Fruit fly (Drosophila melanogaster): Measurements from ENCODE around the gene robo2.

Gene robo2

dm6 chr2L:1428290-1428689, 8.0 kb upstream of the robo2 start, which contains the start of gene CG43401 (continued):
- TF ChIP-seq ham (GFP tag; IDR thresholded peaks at IDR 0.05) (no peak), Bteb2 (GFP tag; optimal IDR thresholded peaks at IDR 0.05) (no peak), Side (GFP tag; optimal IDR thresholded peaks at IDR 0.05) (peak; percentile 20), Scr (GFP tag; IDR thresholded peaks at IDR 0.05; ENCODE audit: partially characterized antibody) (no peak), CG7839 (tag; optimal IDR thresholded peaks at IDR 0.05) (peak; percentile 58), CG30020 (tag; optimal IDR thresholded peaks at IDR 0.05) (no peak), peb (GFP tag; IDR thresholded peaks at IDR 0.05) (no peak), CG15479 (GFP tag; optimal IDR thresholded peaks at IDR 0.05) (no peak), bab2 (GFP tag; optimal IDR thresholded peaks at IDR 0.05) (peak; percentile 8), CG9609 (GFP tag; optimal IDR thresholded peaks at IDR 0.05) (peak; percentile 20), CG14710 (tag; optimal IDR thresholded peaks at IDR 0.05) (peak; percentile 6), CG7357 (GFP tag; IDR thresholded peaks at IDR 0.05) (no peak), Elba2 (GFP tag; optimal IDR thresholded peaks at IDR 0.05) (no peak), CG1647 (GFP tag; optimal IDR thresholded peaks at IDR 0.05) (peak; percentile 5), Rx (GFP tag; IDR thresholded peaks at IDR 0.05) (peak; percentile 32), CG15011 (GFP tag; optimal IDR thresholded peaks at IDR 0.05) (no peak), Dek (tag; optimal IDR thresholded peaks at IDR 0.05) (peak; percentile 4), CG17612 (GFP tag; IDR thresholded peaks at IDR 0.05) (0 out of 2 replicates have a peak, but pooled peaks have one; percentile 13), CG18262 (tag; optimal IDR thresholded peaks at IDR 0.05) (peak; percentile 43), crol (GFP tag; IDR thresholded peaks at IDR 0.05) (no peak), ro (GFP tag; IDR thresholded peaks at IDR 0.05) (no peak), CG43689 (GFP tag; IDR thresholded peaks at IDR 0.05) (no peak), sens-2 (GFP tag; IDR thresholded peaks at IDR 0.05) (peak; percentile 26; the same call in 1 of the 2 replicates), Ets65A (GFP tag) (peak; percentile 78), CG2889 (GFP tag; IDR thresholded peaks at IDR 0.05) (no peak), CG2712 (tag; optimal IDR thresholded peaks at IDR 0.05) (peak; percentile 50), repo (GFP tag; optimal IDR thresholded peaks at IDR 0.05) (no peak), trh (GFP tag; optimal IDR thresholded peaks at IDR 0.05) (no peak), CG3995 (GFP tag; optimal IDR thresholded peaks at IDR 0.05) (no peak), CG4820 (GFP tag; optimal IDR thresholded peaks at IDR 0.05) (peak; percentile 42), CG7745 (tag; optimal IDR thresholded peaks at IDR 0.05) (no peak), sna (GFP tag; IDR thresholded peaks at IDR 0.05; ENCODE audit: partially characterized antibody) (no peak), CG7372 (GFP tag; IDR thresholded peaks at IDR 0.05) (0 out of 2 replicates have a peak, but pooled peaks have one; percentile 20), nom (GFP tag; optimal IDR thresholded peaks at IDR 0.05) (no peak), D (optimal IDR thresholded peaks at IDR 0.05) (no peak), D (GFP tag; optimal IDR thresholded peaks at IDR 0.05) (no peak), schlank (tag; optimal IDR thresholded peaks at IDR 0.05) (no peak), Drgx (GFP tag; IDR thresholded peaks at IDR 0.05) (no peak), Hr51 (GFP tag; optimal IDR thresholded peaks at IDR 0.05) (peak in 1 of 2 experiments; percentile 60), CG10462 (GFP tag; optimal IDR thresholded peaks at IDR 0.05) (no peak), Jarid2 (GFP tag; optimal IDR thresholded peaks at IDR 0.05) (no peak), Xbp1 (GFP tag; optimal IDR thresholded peaks at IDR 0.05) (peak; percentile 65), nmo (GFP tag; optimal IDR thresholded peaks at IDR 0.05) (peak; percentile 55), corto (GFP tag; optimal IDR thresholded peaks at IDR 0.05) (no peak), B-H2 (GFP tag; optimal IDR thresholded peaks at IDR 0.05) (no peak), sug (tag; optimal IDR thresholded peaks at IDR 0.05) (peak; percentile 34), CG3838 (GFP tag; optimal IDR thresholded peaks at IDR 0.05) (no peak), CG14050 (GFP tag; IDR thresholded peaks at IDR 0.05) (peak; percentile 58; the same call in 2 of the 3 replicates), Abd-B (GFP tag; optimal IDR thresholded peaks at IDR 0.05) (peak; percentile 7), sima (GFP tag; optimal IDR thresholded peaks at IDR 0.05) (peak; percentile 5), NC2α (GFP tag; optimal IDR thresholded peaks at IDR 0.05) (peak; percentile 9), HLH4C (GFP tag; IDR thresholded peaks at IDR 0.05; ENCODE audit: partially characterized antibody) (no peak)
